Worm (Caenorhabditis elegans): ENCODE results near the gene stip-1.

Gene stip-1

ce11 chrII:10374776-10375175, 25.0 kb upstream of the stip-1 start:
- TF ChIP-seq W03F9.2 (tag; optimal IDR thresholded peaks at IDR 0.05) (no peak), him-1 (tag; optimal IDR thresholded peaks at IDR 0.05) (no peak), dao-5 (tag; optimal IDR thresholded peaks at IDR 0.05) (no peak)

- TF ChIP-seq W03F9.2 (tag; optimal IDR thresholded peaks at IDR 0.05) (no peak), him-1 (tag; optimal IDR thresholded peaks at IDR 0.05) (no peak), dao-5 (tag; optimal IDR thresholded peaks at IDR 0.05) (no peak)
Observed at ce11 chrII:10373536-10374169, 23.8 kb upstream of the stip-1 start.

DNA sequence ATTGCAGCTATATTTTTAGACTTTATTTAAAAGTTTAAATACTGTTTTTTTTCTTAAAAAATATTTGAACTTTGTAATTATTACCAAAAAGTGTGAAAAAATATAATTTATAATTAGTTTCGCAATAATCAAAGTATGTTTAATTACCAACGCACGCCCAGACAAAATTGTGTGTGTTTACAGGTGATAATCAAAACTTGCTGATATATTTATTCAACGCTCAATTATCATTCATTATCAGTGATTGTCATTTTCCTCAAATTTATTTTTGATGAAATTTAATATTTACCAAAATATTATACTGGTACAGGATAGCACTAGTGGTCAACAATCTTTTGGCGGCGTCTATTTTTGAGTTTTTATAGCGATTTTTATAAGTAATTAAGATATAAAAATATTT, 23.2 kb upstream of the stip-1 start:
- no peak for TF ChIP-seq dao-5 (tag; optimal IDR thresholded peaks at IDR 0.05)
- TF ChIP-seq W03F9.2 (tag; optimal IDR thresholded peaks at IDR 0.05) = no peak
- TF ChIP-seq him-1 (tag; optimal IDR thresholded peaks at IDR 0.05) = no peak

ce11 chrII:10370826-10371225, 21.0 kb upstream of the stip-1 start:
- TF ChIP-seq dao-5 (tag; optimal IDR thresholded peaks at IDR 0.05) (no peak), W03F9.2 (tag; optimal IDR thresholded peaks at IDR 0.05) (no peak), him-1 (tag; optimal IDR thresholded peaks at IDR 0.05) (no peak)

- TF ChIP-seq him-1 (tag; optimal IDR thresholded peaks at IDR 0.05) (no peak), dao-5 (tag; optimal IDR thresholded peaks at IDR 0.05) (no peak), W03F9.2 (tag; optimal IDR thresholded peaks at IDR 0.05) (no peak)
Observed at ce11 chrII:10369547-10370028, 19.8 kb upstream of the stip-1 start, which contains the start of gene ceh-58. Gene ceh-58 (minus strand): TSS chrII:10369597.

- TF ChIP-seq him-1 (tag; optimal IDR thresholded peaks at IDR 0.05) (no peak), dao-5 (tag; optimal IDR thresholded peaks at IDR 0.05) (no peak), W03F9.2 (tag; optimal IDR thresholded peaks at IDR 0.05) (no peak)
Observed at ce11 chrII:10367202-10367601, 17.4 kb upstream of the stip-1 start, which contains the start of gene ceh-57. Gene ceh-57 (minus strand): TSS chrII:10367296.

DNA sequence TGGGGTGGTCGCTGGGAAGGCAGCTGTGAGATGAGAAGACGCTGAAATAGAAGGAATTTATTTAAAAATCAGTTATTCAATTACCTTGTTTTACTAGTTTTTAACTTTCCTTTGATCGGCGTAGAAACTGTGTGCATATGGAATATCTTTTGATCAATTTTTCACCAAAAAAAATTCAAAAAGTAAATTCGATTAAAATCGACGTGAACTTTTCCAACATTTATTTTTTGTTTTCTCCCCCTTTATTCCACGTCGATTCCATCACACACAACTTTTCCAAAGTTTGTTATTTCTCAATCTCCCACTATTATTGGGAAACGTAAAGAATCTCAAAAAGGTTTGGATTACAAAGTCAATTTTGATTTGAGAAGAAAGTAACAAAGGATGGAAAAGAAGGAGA, 10.7 kb upstream of the stip-1 start, which contains the start of gene C07E3.4:
TSS of gene C07E3.4 (plus strand) at position 301 of the 400 bp plus-strand sequence.
- TF ChIP-seq him-1 (tag; optimal IDR thresholded peaks at IDR 0.05) = no peak
- no peak for TF ChIP-seq W03F9.2 (tag; optimal IDR thresholded peaks at IDR 0.05)
- no peak for TF ChIP-seq dao-5 (tag; optimal IDR thresholded peaks at IDR 0.05)

ce11 chrII:10357468-10358007, 7.7 kb upstream of the stip-1 start, which contains the start of gene C07E3.3:
Gene C07E3.3 (minus strand): TSS chrII:10357518.
- no peak for TF ChIP-seq him-1 (tag; optimal IDR thresholded peaks at IDR 0.05)

- TF ChIP-seq W03F9.2 (tag; optimal IDR thresholded peaks at IDR 0.05) (no peak), dao-5 (tag; optimal IDR thresholded peaks at IDR 0.05) (no peak), him-1 (tag; optimal IDR thresholded peaks at IDR 0.05) (no peak)
Observed at ce11 chrII:10351963-10352362, 2.2 kb upstream of the stip-1 start, which contains the start of gene C07E3.8. Gene C07E3.8 (plus strand): TSS chrII:10352263.

DNA sequence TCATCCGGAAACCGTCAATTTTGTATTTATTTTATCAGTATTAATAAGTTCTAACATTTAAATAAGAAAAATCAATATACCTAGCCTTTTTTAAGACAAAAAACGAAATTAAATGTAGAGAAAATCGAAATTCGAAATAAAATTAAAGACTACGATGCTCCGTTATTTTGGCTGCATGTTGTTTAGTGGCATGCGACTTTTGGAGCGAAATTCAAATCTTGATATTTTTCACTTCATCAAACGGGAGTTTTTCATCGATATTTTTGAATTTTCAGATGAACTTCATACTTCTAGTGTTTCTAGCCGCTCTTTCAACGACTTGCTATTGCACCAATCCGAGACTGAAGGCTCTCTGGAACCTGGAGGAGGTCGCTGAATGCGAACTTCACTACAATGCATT, 675 bp upstream of the stip-1 start, which contains the start of gene C07E3.9:
TSS of gene C07E3.9 (plus strand) at position 270 of the 400 bp plus-strand sequence.
- no peak for TF ChIP-seq W03F9.2 (tag; optimal IDR thresholded peaks at IDR 0.05)
- TF ChIP-seq him-1 (tag; optimal IDR thresholded peaks at IDR 0.05) = no peak
- TF ChIP-seq dao-5 (tag; optimal IDR thresholded peaks at IDR 0.05) = no peak

- TF ChIP-seq dao-5 (tag; optimal IDR thresholded peaks at IDR 0.05) (no peak), him-1 (tag; optimal IDR thresholded peaks at IDR 0.05) (no peak), W03F9.2 (tag; optimal IDR thresholded peaks at IDR 0.05) (no peak)
Observed at ce11 chrII:10346075-10346474, 3.7 kb downstream of the stip-1 start, which contains the start of gene C07E3.10. Gene C07E3.10 (plus strand): TSS chrII:10346375.

DNA sequence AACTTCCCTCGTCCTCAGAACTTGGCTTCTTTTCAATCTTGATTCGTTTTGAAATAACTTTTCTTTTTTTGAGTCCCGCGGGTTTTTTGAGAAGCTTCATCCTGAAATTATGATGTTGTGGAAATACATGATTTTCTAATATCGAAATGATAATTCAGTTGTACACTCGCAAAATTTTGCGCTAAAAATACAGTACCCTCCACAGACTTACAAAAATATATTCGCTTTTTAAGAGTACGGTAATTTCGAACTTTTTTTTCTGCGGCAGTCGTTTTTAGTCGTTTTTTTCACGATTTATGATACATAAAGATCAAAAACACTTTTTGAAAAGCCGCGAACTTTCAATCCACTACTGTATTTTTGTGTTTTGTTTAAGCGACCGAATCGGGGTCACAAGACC, 4.8 kb downstream of the stip-1 start, which contains the start of gene pro-2:
TSS of gene pro-2 (minus strand) at position 101 of the 400 bp plus-strand sequence.
- TF ChIP-seq him-1 (tag; optimal IDR thresholded peaks at IDR 0.05) (no peak), dao-5 (tag; optimal IDR thresholded peaks at IDR 0.05) (no peak), W03F9.2 (tag; optimal IDR thresholded peaks at IDR 0.05) (no peak)

- TF ChIP-seq him-1 (tag; optimal IDR thresholded peaks at IDR 0.05) = no peak
- TF ChIP-seq dao-5 (tag; optimal IDR thresholded peaks at IDR 0.05) = no peak
- TF ChIP-seq W03F9.2 (tag; optimal IDR thresholded peaks at IDR 0.05) = no peak
Observed at ce11 chrII:10329754-10330153, 20.1 kb downstream of the stip-1 start.

DNA sequence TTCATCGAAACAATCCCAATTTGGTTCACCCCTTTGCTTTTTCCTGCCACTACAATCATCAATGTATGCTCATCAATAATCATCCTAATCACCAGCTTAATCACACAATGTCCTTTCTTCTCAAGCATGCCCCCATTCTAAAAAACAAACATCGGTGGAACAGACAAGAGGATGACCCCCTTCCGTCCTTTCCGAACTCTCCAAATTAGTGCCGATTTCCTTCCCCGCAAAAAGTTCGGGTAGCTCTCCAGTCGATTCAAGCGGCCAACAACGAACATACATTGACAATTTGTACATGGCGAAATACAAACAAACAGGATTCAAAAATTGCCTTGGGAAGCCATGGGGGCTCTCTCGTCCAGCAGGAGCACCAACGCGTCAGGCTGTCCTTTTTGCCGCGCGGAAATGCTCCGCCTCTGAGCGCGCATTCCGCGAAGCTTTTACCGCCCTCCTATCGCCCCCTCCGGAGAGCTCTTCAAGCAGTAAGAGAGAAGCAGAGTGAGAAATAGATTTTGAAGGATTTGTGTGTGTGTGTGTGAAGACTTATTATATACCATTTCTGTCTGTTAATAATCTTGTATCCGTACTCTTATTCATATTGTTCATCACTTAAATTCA, 24.1 kb downstream of the stip-1 start, which contains the start of gene appg-1:
TSS of gene appg-1 (plus strand) at position 427 of the 618 bp plus-strand sequence.
- no peak for TF ChIP-seq dao-5 (tag; optimal IDR thresholded peaks at IDR 0.05)
- no peak for TF ChIP-seq him-1 (tag; optimal IDR thresholded peaks at IDR 0.05)
- TF ChIP-seq W03F9.2 (tag; optimal IDR thresholded peaks at IDR 0.05) = no peak
